Worm (Caenorhabditis elegans) whole organism, mixed stage, embryonic: ENCODE measurements around the gene pes-5.

Experiments used
- M03D4.4 ChIP-seq: sonication (generic microtip); optimal IDR thresholded peaks from 2 replicates; lab custom pipeline; 2017; ENCODE audit warnings: mild to moderate bottlenecking, missing genetic modification characterization, missing compliant biosample characterization
- bed-3 ChIP-seq: fragments of 200-800 bp; sonication (Bioruptor generic); optimal IDR thresholded peaks from 3 replicates; lab custom pipeline; 2018; ENCODE audit warnings: mild to moderate bottlenecking, missing genetic modification characterization, moderate library complexity, missing compliant biosample characterization
- blmp-1 ChIP-seq: fragments of 150-350 bp; optimal IDR thresholded peaks from 2 replicates; lab custom pipeline; 2014; ENCODE audit warnings: missing biosample characterization, missing genetic modification characterization
- ceh-39 ChIP-seq: fragments of 150-350 bp; optimal IDR thresholded peaks from 2 replicates; lab custom pipeline; 2014; ENCODE audit warnings: missing biosample characterization, missing genetic modification characterization
- ceh-43 ChIP-seq: fragments of 200-800 bp; sonication (Bioruptor generic); optimal IDR thresholded peaks from 2 replicates; lab custom pipeline; 2018; ENCODE audit warnings: mild to moderate bottlenecking, missing genetic modification characterization, moderate library complexity, missing compliant biosample characterization
- ces-1 ChIP-seq: fragments of 150-350 bp; optimal IDR thresholded peaks from 2 replicates; lab custom pipeline; 2014; ENCODE audit warnings: missing biosample characterization, missing genetic modification reagents, missing genetic modification characterization
- cnd-1 ChIP-seq: fragments of 200-800 bp; sonication (Bioruptor generic); optimal IDR thresholded peaks from 2 replicates; lab custom pipeline; 2018; ENCODE audit warnings: mild to moderate bottlenecking, missing genetic modification characterization, missing compliant biosample characterization
- drap-1 ChIP-seq: fragments of 200-800 bp; sonication (Bioruptor generic); optimal IDR thresholded peaks from 3 replicates; lab custom pipeline; 2018; ENCODE audit warnings: mild to moderate bottlenecking, missing genetic modification characterization, missing compliant biosample characterization
- elt-1 ChIP-seq: sonication (generic microtip); optimal IDR thresholded peaks from 2 replicates; lab custom pipeline; 2017; ENCODE audit warnings: missing genetic modification characterization, mild to moderate bottlenecking, missing compliant biosample characterization, antibody characterized with exemption, moderate library complexity, borderline replicate concordance; ENCODE audit not compliant: insufficient read depth
- elt-3 ChIP-seq: fragments of 150-350 bp; optimal IDR thresholded peaks from 2 replicates; lab custom pipeline; 2014; ENCODE audit warnings: missing biosample characterization, missing genetic modification characterization
- flh-1 ChIP-seq: fragments of 200-800 bp; sonication (Bioruptor generic); optimal IDR thresholded peaks from 2 replicates; lab custom pipeline; 2018; ENCODE audit warnings: mild to moderate bottlenecking, missing genetic modification characterization, moderate library complexity, missing compliant biosample characterization
- ham-2 ChIP-seq: fragments of 200-800 bp; sonication (Bioruptor generic); optimal IDR thresholded peaks from 2 replicates; lab custom pipeline; 2018; ENCODE audit warnings: mild to moderate bottlenecking, missing genetic modification characterization, missing compliant biosample characterization
- hlh-1 ChIP-seq: fragments of 150-350 bp; optimal IDR thresholded peaks from 2 replicates; lab custom pipeline; 2014; ENCODE audit warnings: missing biosample characterization, missing genetic modification reagents, missing genetic modification characterization
- lin-13 ChIP-seq: fragments of 150-350 bp; optimal IDR thresholded peaks from 2 replicates; lab custom pipeline; 2014; ENCODE audit warnings: missing biosample characterization, missing genetic modification characterization
- lin-32 ChIP-seq: fragments of 200-800 bp; sonication (Bioruptor generic); optimal IDR thresholded peaks from 2 replicates; lab custom pipeline; 2018; ENCODE audit warnings: mild to moderate bottlenecking, missing genetic modification characterization, missing compliant biosample characterization
- lsy-2 ChIP-seq: fragments of 150-350 bp; optimal IDR thresholded peaks from 2 replicates; lab custom pipeline; 2014; ENCODE audit warnings: missing biosample characterization, missing genetic modification characterization
- mab-5 ChIP-seq: fragments of 150-350 bp; optimal IDR thresholded peaks from 2 replicates; lab custom pipeline; 2014; ENCODE audit warnings: missing biosample characterization, missing genetic modification characterization
- mep-1 ChIP-seq: fragments of 150-350 bp; optimal IDR thresholded peaks from 2 replicates; lab custom pipeline; 2017; ENCODE audit warnings: missing biosample characterization, missing genetic modification reagents, missing genetic modification characterization, inconsistent platforms
- nhr-12 ChIP-seq: fragments of 150-350 bp; optimal IDR thresholded peaks from 2 replicates; lab custom pipeline; 2014; ENCODE audit warnings: missing biosample characterization, missing genetic modification characterization
- nhr-2 ChIP-seq: fragments of 150-350 bp; optimal IDR thresholded peaks from 2 replicates; lab custom pipeline; 2014; ENCODE audit warnings: missing biosample characterization, missing genetic modification characterization
- nhr-237 ChIP-seq: fragments of 150-350 bp; optimal IDR thresholded peaks from 2 replicates; lab custom pipeline; 2014; ENCODE audit warnings: missing biosample characterization, missing genetic modification characterization
- nhr-28 ChIP-seq: fragments of 150-350 bp; optimal IDR thresholded peaks from 2 replicates; lab custom pipeline; 2014; ENCODE audit warnings: missing biosample characterization, missing genetic modification characterization
- nhr-76 ChIP-seq: sonication (generic microtip); optimal IDR thresholded peaks from 2 replicates; lab custom pipeline; 2017; ENCODE audit warnings: missing biosample characterization, missing genetic modification characterization
- pha-4 ChIP-seq: fragments of 150-350 bp; optimal IDR thresholded peaks from 2 replicates; lab custom pipeline; 2018; ENCODE audit warnings: missing biosample characterization, missing genetic modification reagents, missing genetic modification characterization
- sem-2 ChIP-seq: fragments of 200-800 bp; sonication (Bioruptor generic); optimal IDR thresholded peaks from 2 replicates; lab custom pipeline; 2018; ENCODE audit warnings: mild to moderate bottlenecking, missing genetic modification characterization, missing compliant biosample characterization
- snpc-4 ChIP-seq: fragments of 150-350 bp; optimal IDR thresholded peaks from 2 replicates; lab custom pipeline; 2014; ENCODE audit warnings: missing biosample characterization, missing genetic modification characterization
- sptf-1 ChIP-seq: sonication (generic microtip); optimal IDR thresholded peaks from 2 replicates; lab custom pipeline; 2017; ENCODE audit warnings: mild to moderate bottlenecking, missing genetic modification characterization, moderate library complexity, missing compliant biosample characterization
- unc-120 ChIP-seq: sonication (generic microtip); optimal IDR thresholded peaks from 2 replicates; lab custom pipeline; 2017; ENCODE audit warnings: missing genetic modification characterization, missing compliant biosample characterization; ENCODE audit not compliant: poor library complexity, severe bottlenecking
- unc-39 ChIP-seq: fragments of 150-350 bp; optimal IDR thresholded peaks from 2 replicates; lab custom pipeline; 2014; ENCODE audit warnings: missing biosample characterization, missing genetic modification characterization
- unc-62 ChIP-seq: fragments of 150-350 bp; optimal IDR thresholded peaks from 2 replicates; lab custom pipeline; 2014; ENCODE audit warnings: missing biosample characterization, missing genetic modification reagents, missing genetic modification characterization
- zip-8 ChIP-seq: fragments of 150-350 bp; optimal IDR thresholded peaks from 2 replicates; lab custom pipeline; 2014; ENCODE audit warnings: missing biosample characterization, missing genetic modification characterization
- ztf-11 ChIP-seq: fragments of 150-350 bp; optimal IDR thresholded peaks from 2 replicates; lab custom pipeline; 2014; ENCODE audit warnings: missing biosample characterization, missing genetic modification characterization

Gene pes-5

DNA sequence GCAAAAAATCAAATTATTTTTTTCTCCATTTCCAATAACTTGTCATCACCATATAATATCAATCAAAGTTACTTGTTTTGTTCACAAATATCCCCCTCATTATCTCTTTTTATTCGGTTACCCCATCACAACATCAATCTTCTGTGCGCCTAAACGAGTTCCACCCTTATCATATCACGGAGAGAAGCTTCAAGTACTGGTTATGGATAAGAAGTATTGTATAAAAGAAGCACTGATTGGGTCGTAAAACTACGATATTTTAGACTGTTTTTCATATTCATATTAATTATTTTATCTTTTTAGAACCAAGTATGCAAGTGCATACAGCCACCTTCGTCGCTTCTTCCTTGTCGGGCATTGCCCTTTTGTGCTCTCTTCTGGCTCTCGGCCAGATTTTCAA lies 38.4 kb upstream of the pes-5 start, which contains the start of gene col-84:
Gene col-84 (plus strand): TSS at position 301 of the 400 bp plus-strand sequence.
- TF ChIP-seq unc-39 (tag; lab: Kevin White, UChicago), result no peak
- TF ChIP-seq snpc-4 (tag; lab: Kevin White, UChicago), result no peak
- no peak for TF ChIP-seq lin-13 (tag; lab: Kevin White, UChicago)
- TF ChIP-seq drap-1 (GFP tag; lab: Kevin White, UChicago), result no peak
- no peak for TF ChIP-seq elt-1 (tag; lab: Kevin White, UChicago)
- no peak for TF ChIP-seq pha-4 (tag; lab: Kevin White, UChicago)
- no peak for TF ChIP-seq nhr-2 (tag; lab: Kevin White, UChicago)
- no peak for TF ChIP-seq mab-5 (tag; lab: Kevin White, UChicago)
- no peak for TF ChIP-seq cnd-1
- TF ChIP-seq sptf-1 (tag; lab: Kevin White, UChicago), result no peak

DNA sequence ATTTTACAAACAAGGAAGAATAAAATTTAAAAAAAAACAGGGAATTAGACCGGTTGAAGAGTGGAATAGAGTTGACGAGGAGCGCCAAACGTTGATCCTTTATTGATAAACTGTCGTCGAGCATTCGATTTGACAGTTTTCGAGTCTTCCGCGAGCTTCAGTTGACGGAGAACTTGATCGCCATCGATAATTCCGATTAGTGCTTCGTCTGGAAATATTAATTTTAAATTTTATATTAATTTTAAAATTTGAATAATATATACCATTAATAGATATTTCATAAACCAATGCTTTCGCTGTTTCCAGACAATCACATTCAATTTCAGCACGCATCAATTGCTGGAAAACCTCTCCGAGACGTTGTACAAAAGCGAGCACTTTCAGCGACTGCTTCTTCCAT lies 35.8 kb upstream of the pes-5 start, which contains the start of gene K12D12.4:
Gene K12D12.4 (minus strand): TSS at position 101 of the 400 bp plus-strand sequence.
- no peak for TF ChIP-seq nhr-12 (tag; lab: Kevin White, UChicago)
- TF ChIP-seq M03D4.4 (tag; lab: Kevin White, UChicago), result no peak
- TF ChIP-seq drap-1 (GFP tag; lab: Kevin White, UChicago), result no peak

DNA sequence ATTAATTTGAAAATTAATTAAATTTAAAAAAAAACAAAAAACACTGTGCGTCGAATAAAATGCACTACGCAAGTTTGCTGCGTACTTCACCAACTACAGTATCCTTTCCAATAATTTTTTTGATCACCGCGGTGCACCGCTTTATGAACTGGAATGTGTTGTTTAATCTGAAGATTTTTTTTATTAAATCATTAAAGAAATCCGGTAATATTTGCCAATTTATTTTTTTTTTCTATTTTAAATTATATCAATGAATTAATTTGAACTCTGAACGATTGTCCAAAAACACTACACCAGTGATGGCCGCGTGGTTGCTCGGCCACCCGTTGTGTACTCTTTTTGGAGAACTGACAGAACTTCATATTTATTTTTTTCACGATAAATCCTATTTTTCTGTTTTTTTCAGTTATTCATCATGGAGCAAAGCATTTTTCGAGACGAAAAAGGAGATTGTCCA lies 30.8 kb upstream of the pes-5 start, which contains the start of gene K12D12.5:
Gene K12D12.5 (plus strand): TSS at position 407 of the 457 bp plus-strand sequence.
- TF ChIP-seq pha-4 (tag; lab: Kevin White, UChicago), result no peak
- no peak for TF ChIP-seq unc-62
- no peak for TF ChIP-seq sptf-1 (tag; lab: Kevin White, UChicago)
- no peak for TF ChIP-seq bed-3
- no peak for TF ChIP-seq unc-120 (tag; lab: Kevin White, UChicago)
- TF ChIP-seq blmp-1 (tag; lab: Kevin White, UChicago), result no peak
- TF ChIP-seq ceh-43, result no peak
- TF ChIP-seq zip-8 (tag; lab: Kevin White, UChicago), result no peak
- no peak for TF ChIP-seq nhr-76 (tag; lab: Kevin White, UChicago)
- TF ChIP-seq lin-32 (GFP tag; lab: Kevin White, UChicago), result no peak
- no peak for TF ChIP-seq lin-13 (tag; lab: Kevin White, UChicago)
- no peak for TF ChIP-seq ztf-11
- no peak for TF ChIP-seq nhr-2 (tag; lab: Kevin White, UChicago)
- no peak for TF ChIP-seq hlh-1 (tag; lab: Kevin White, UChicago)
- no peak for TF ChIP-seq snpc-4 (tag; lab: Kevin White, UChicago)
- no peak for TF ChIP-seq elt-3 (tag; lab: Kevin White, UChicago)
- TF ChIP-seq mep-1 (tag; lab: Kevin White, UChicago), result no peak
- TF ChIP-seq ces-1 (GFP tag; lab: Kevin White, UChicago), result no peak
- no peak for TF ChIP-seq sem-2
- TF ChIP-seq, all 35 proteins: peak for 0

DNA sequence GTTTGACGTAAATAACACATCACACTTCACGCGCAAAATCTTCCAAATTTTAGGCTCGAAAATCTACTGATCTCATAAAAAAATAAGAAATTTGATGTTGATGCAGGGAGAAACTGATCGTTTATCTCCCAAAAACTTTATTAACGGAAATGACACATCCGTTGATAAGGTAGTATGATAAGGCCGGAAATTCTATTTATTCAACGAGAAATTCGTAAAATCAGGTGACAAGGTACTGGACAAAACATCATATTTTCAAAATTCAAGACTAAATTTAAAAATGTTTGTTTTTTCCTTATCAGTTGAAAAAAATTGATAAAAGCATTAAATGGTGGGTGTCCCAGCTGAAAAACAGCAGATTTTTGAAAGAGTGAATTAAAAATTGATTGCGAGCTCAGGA lies 30.0 kb upstream of the pes-5 start:
- no peak for TF ChIP-seq ceh-39 (tag; lab: Kevin White, UChicago)
- TF ChIP-seq snpc-4 (tag; lab: Kevin White, UChicago), result no peak
- TF ChIP-seq unc-120 (tag; lab: Kevin White, UChicago), result no peak
- TF ChIP-seq sem-2, result no peak
- no peak for TF ChIP-seq hlh-1 (tag; lab: Kevin White, UChicago)
- no peak for TF ChIP-seq nhr-28
- TF ChIP-seq mep-1 (tag; lab: Kevin White, UChicago), result no peak
- TF ChIP-seq nhr-2 (tag; lab: Kevin White, UChicago), result no peak
- no peak for TF ChIP-seq ham-2 (GFP tag; lab: Kevin White, UChicago)
- TF ChIP-seq ztf-11, result no peak
- TF ChIP-seq bed-3, result no peak
- no peak for TF ChIP-seq M03D4.4 (tag; lab: Kevin White, UChicago)
- no peak for TF ChIP-seq mab-5 (tag; lab: Kevin White, UChicago)
- TF ChIP-seq flh-1 (GFP tag; lab: Kevin White, UChicago), result no peak
- TF ChIP-seq lsy-2, result no peak
- no peak for TF ChIP-seq nhr-12 (tag; lab: Kevin White, UChicago)
- no peak for TF ChIP-seq zip-8 (tag; lab: Kevin White, UChicago)
- TF ChIP-seq cnd-1, result no peak

DNA sequence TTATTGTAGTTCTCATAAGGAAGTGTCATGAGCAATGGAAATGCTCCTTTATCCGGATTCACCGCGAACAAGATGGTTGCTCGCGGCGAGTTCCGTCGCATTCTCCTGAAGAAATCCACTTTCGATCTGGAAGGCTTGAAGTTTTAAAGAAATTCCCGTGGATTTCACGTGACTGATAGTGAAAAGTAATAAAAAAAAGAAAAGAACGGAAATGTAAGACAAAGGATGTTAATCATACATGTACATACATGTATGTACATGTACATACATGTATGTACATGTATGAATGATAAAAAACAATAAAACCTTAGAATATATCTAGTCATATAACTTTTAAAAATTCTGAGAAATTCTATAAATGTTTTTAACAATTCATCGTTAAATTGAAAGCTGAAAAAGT lies 26.5 kb upstream of the pes-5 start, which contains the start of gene clh-1:
Gene clh-1 (minus strand): TSS at position 101 of the 400 bp plus-strand sequence.
- TF ChIP-seq bed-3 (no peak), lsy-2 (no peak), sptf-1 (tag; lab: Kevin White, UChicago) (no peak), flh-1 (GFP tag; lab: Kevin White, UChicago) (no peak), hlh-1 (tag; lab: Kevin White, UChicago) (no peak), nhr-28 (no peak), nhr-237 (tag; lab: Kevin White, UChicago) (no peak), drap-1 (GFP tag; lab: Kevin White, UChicago) (no peak), snpc-4 (tag; lab: Kevin White, UChicago) (no peak), lin-32 (GFP tag; lab: Kevin White, UChicago) (no peak), elt-3 (tag; lab: Kevin White, UChicago) (no peak), pha-4 (tag; lab: Kevin White, UChicago) (no peak), sem-2 (no peak)
